Fruit fly (Drosophila melanogaster) whole organism, embryonic: ENCODE results near the gene Bcs1.

Experiments used
- Awh ChIP-seq: fragments of 200-800 bp; sonication (Bioruptor generic); IDR thresholded peaks from 2 replicates; pipeline ENCODE4, ENCODE4 v1.3.6; 2022; ENCODE audit warnings: missing biosample characterization, missing genetic modification characterization
- Bteb2 ChIP-seq: fragments of 200-800 bp; sonication (Bioruptor generic); optimal IDR thresholded peaks from 2 replicates; lab custom pipeline; 2016; ENCODE audit warnings: missing biosample characterization, missing genetic modification characterization
- CG13287 ChIP-seq: fragments of 200-800 bp; sonication (Bioruptor generic); IDR thresholded peaks from 2 replicates; pipeline ENCODE4 v1.3.6; 2022; ENCODE audit warnings: missing biosample characterization, missing genetic modification characterization; ENCODE audit not compliant: partially characterized antibody
- CG14441 ChIP-seq: fragments of 200-800 bp; sonication (Bioruptor generic); IDR thresholded peaks from 2 replicates; pipeline ENCODE4 v1.3.6; 2022; ENCODE audit warnings: missing biosample characterization, missing genetic modification characterization
- CG14667 ChIP-seq: fragments of 200-800 bp; sonication (Bioruptor generic); IDR thresholded peaks from 2 replicates; pipeline ENCODE4 v1.3.6; 2022; ENCODE audit warnings: missing biosample characterization, missing genetic modification characterization
- CG14710 ChIP-seq: fragments of 200-800 bp; sonication (Bioruptor generic); optimal IDR thresholded peaks from 3 replicates; lab custom pipeline; 2019; ENCODE audit warnings: missing biosample characterization, mild to moderate bottlenecking, missing genetic modification characterization, moderate library complexity
- CG1529 ChIP-seq: fragments of 200-800 bp; sonication (Bioruptor generic); optimal IDR thresholded peaks from 3 replicates; lab custom pipeline; 2018; ENCODE audit warnings: missing biosample characterization, missing genetic modification characterization
- CG15479 ChIP-seq: fragments of 200-800 bp; sonication (Bioruptor generic); optimal IDR thresholded peaks from 3 replicates; lab custom pipeline; 2019; ENCODE audit warnings: missing biosample characterization, mild to moderate bottlenecking, missing genetic modification characterization, moderate library complexity
- CG16863 ChIP-seq: fragments of 200-800 bp; sonication (Bioruptor generic); optimal IDR thresholded peaks from 3 replicates; lab custom pipeline; 2016; ENCODE audit warnings: missing biosample characterization, missing genetic modification characterization
- CG1792 ChIP-seq: fragments of 200-800 bp; sonication (Bioruptor generic); optimal IDR thresholded peaks from 2 replicates; lab custom pipeline; 2016; ENCODE audit warnings: missing biosample characterization, missing genetic modification characterization
- CG2202 ChIP-seq: fragments of 200-800 bp; sonication (Bioruptor generic); optimal IDR thresholded peaks from 2 replicates; lab custom pipeline; 2018; ENCODE audit warnings: missing biosample characterization, mild to moderate bottlenecking, missing genetic modification characterization
- CG43689 ChIP-seq: fragments of 200-800 bp; sonication (Bioruptor generic); IDR thresholded peaks from 2 replicates; pipeline ENCODE4 v1.3.6; 2022; ENCODE audit warnings: missing biosample characterization, missing genetic modification characterization
- CG4404 ChIP-seq: fragments of 200-800 bp; sonication (Bioruptor generic); IDR thresholded peaks from 2 replicates; pipeline ENCODE4 v1.3.6; 2022; ENCODE audit warnings: missing biosample characterization, missing genetic modification characterization
- CG4617 ChIP-seq: fragments of 200-800 bp; sonication (Bioruptor generic); optimal IDR thresholded peaks from 3 replicates; lab custom pipeline; 2016; ENCODE audit warnings: missing biosample characterization, missing genetic modification characterization, borderline replicate concordance
- CG4707 ChIP-seq: fragments of 200-800 bp; sonication (Bioruptor generic); optimal IDR thresholded peaks from 2 replicates; lab custom pipeline; 2018; ENCODE audit warnings: missing biosample characterization, mild to moderate bottlenecking, missing genetic modification characterization, moderate library complexity
- CG6813 ChIP-seq: fragments of 200-800 bp; sonication (Bioruptor generic); optimal IDR thresholded peaks from 2 replicates; lab custom pipeline; 2017; ENCODE audit warnings: missing biosample characterization, missing genetic modification characterization, mild to moderate bottlenecking, moderate library complexity, missing genetic modification reagents
- CG6854 ChIP-seq: fragments of 200-800 bp; sonication (Bioruptor generic); optimal IDR thresholded peaks from 3 replicates; lab custom pipeline; 2017; ENCODE audit warnings: missing biosample characterization, mild to moderate bottlenecking, missing genetic modification characterization
- CG7271 ChIP-seq: fragments of 200-800 bp; sonication (Bioruptor generic); optimal IDR thresholded peaks from 2 replicates; lab custom pipeline; 2018; ENCODE audit warnings: missing biosample characterization, mild to moderate bottlenecking, missing genetic modification characterization, moderate library complexity
- CG9876 ChIP-seq: fragments of 200-800 bp; sonication (Bioruptor generic); optimal IDR thresholded peaks from 2 replicates; lab custom pipeline; 2016; ENCODE audit warnings: missing biosample characterization, missing genetic modification characterization
- D ChIP-seq, 2 experiments: fragments of 200-800 bp in 1 of 2; fragments of >200 bp in 1 of 2; sonication (Bioruptor generic) in 1 of 2; optimal IDR thresholded peaks; 2 replicates in 1 of 2; 3 replicates in 1 of 2; lab custom pipeline; 2017; ENCODE audit warnings: mild to moderate bottlenecking in 1 of 2, missing biosample characterization in 1 of 2, missing genetic modification characterization in 1 of 2, missing genetic modification reagents in 1 of 2
- Dip2 ChIP-seq: fragments of 200-800 bp; sonication (Bioruptor generic); IDR thresholded peaks from 2 replicates; pipeline ENCODE4 v1.3.6; 2022; ENCODE audit warnings: missing biosample characterization, missing genetic modification characterization
- Ets97D ChIP-seq: fragments of 200-800 bp; sonication (Bioruptor generic); optimal IDR thresholded peaks from 3 replicates; lab custom pipeline; 2016; ENCODE audit warnings: missing biosample characterization, missing genetic modification characterization
- HmgZ ChIP-seq: fragments of 200-800 bp; sonication (Bioruptor generic); optimal IDR thresholded peaks from 2 replicates; lab custom pipeline; 2018; ENCODE audit warnings: missing biosample characterization, mild to moderate bottlenecking, missing genetic modification characterization
- Hr39 ChIP-seq: fragments of >200 bp; optimal IDR thresholded peaks from 2 replicates; lab custom pipeline; 2017
- Jarid2 ChIP-seq: fragments of 200-800 bp; sonication (Bioruptor generic); optimal IDR thresholded peaks from 3 replicates; lab custom pipeline; 2017; ENCODE audit warnings: mild to moderate bottlenecking, missing biosample characterization, missing genetic modification reagents, missing genetic modification characterization
- Lhr ChIP-seq: fragments of 200-800 bp; sonication (Bioruptor generic); optimal IDR thresholded peaks from 3 replicates; lab custom pipeline; 2017; ENCODE audit warnings: mild to moderate bottlenecking, missing biosample characterization, missing genetic modification reagents, missing genetic modification characterization
- Lim3 ChIP-seq: fragments of 200-800 bp; sonication (Bioruptor generic); IDR thresholded peaks from 2 replicates; pipeline ENCODE4 v1.3.6; 2022; ENCODE audit warnings: missing biosample characterization, missing genetic modification characterization
- Mad ChIP-seq: fragments of 200-800 bp; sonication (Bioruptor generic); optimal IDR thresholded peaks from 2 replicates; lab custom pipeline; 2016; ENCODE audit warnings: missing biosample characterization, missing genetic modification characterization
- Med ChIP-seq: fragments of 200-800 bp; sonication (Bioruptor generic); peaks from one replicate; lab custom pipeline; 2016; ENCODE audit warnings: missing biosample characterization, missing genetic modification characterization, mild to moderate bottlenecking, inconsistent platforms, moderate library complexity
- Nf-YC ChIP-seq: fragments of 200-800 bp; optimal IDR thresholded peaks from 3 replicates; lab custom pipeline; 2019; ENCODE audit warnings: missing biosample characterization, mild to moderate bottlenecking, missing genetic modification characterization, moderate library complexity
- Sin3A ChIP-seq: fragments of >200 bp; optimal IDR thresholded peaks from 2 replicates; lab custom pipeline; 2018
- Tbp ChIP-seq: fragments of >200 bp; optimal IDR thresholded peaks from 2 replicates; lab custom pipeline; 2018; ENCODE audit warnings: missing biosample characterization, missing genetic modification characterization
- ash1 ChIP-seq: fragments of 200-800 bp; sonication (Bioruptor generic); optimal IDR thresholded peaks from 2 replicates; lab custom pipeline; 2018; ENCODE audit warnings: missing biosample characterization, mild to moderate bottlenecking, missing genetic modification characterization
- bbx ChIP-seq: fragments of 200-800 bp; sonication (Bioruptor generic); IDR thresholded peaks from 2 replicates; pipeline ENCODE4 v1.3.6; 2022; ENCODE audit warnings: missing biosample characterization, missing genetic modification characterization; ENCODE audit not compliant: partially characterized antibody
- cato ChIP-seq: fragments of 200-800 bp; sonication (Bioruptor generic); optimal IDR thresholded peaks from 2 replicates; lab custom pipeline; 2016; ENCODE audit warnings: missing biosample characterization, missing genetic modification characterization, borderline replicate concordance
- chm ChIP-seq: fragments of 200-800 bp; sonication (Bioruptor generic); IDR thresholded peaks from 2 replicates; pipeline ENCODE4 v1.3.6; 2022; ENCODE audit warnings: missing biosample characterization, missing genetic modification characterization
- chn ChIP-seq: fragments of 200-800 bp; sonication (Bioruptor generic); optimal IDR thresholded peaks from 2 replicates; lab custom pipeline; 2016; ENCODE audit warnings: missing biosample characterization, missing genetic modification characterization
- danr ChIP-seq: fragments of 200-800 bp; sonication (Bioruptor generic); IDR thresholded peaks from 2 replicates; pipeline ENCODE4 v1.3.6; 2022; ENCODE audit warnings: missing biosample characterization, missing genetic modification characterization
- dmrt99B ChIP-seq: fragments of 200-800 bp; sonication (Bioruptor generic); optimal IDR thresholded peaks from 2 replicates; lab custom pipeline; 2018; ENCODE audit warnings: missing biosample characterization, mild to moderate bottlenecking, missing genetic modification characterization, moderate library complexity
- gsb ChIP-seq: fragments of 200-800 bp; sonication (Bioruptor generic); IDR thresholded peaks from 2 replicates; pipeline ENCODE4 v1.3.6; 2022; ENCODE audit warnings: missing biosample characterization, missing genetic modification characterization
- jing ChIP-seq: fragments of 200-800 bp; sonication (Bioruptor generic); optimal IDR thresholded peaks from 2 replicates; lab custom pipeline; 2018; ENCODE audit warnings: missing biosample characterization, mild to moderate bottlenecking, missing genetic modification characterization
- mirr ChIP-seq: fragments of 200-800 bp; sonication (Bioruptor generic); optimal IDR thresholded peaks from 3 replicates; lab custom pipeline; 2018; ENCODE audit warnings: missing biosample characterization, mild to moderate bottlenecking, missing genetic modification characterization
- nerfin-2 ChIP-seq: fragments of 200-800 bp; sonication (Bioruptor generic); IDR thresholded peaks from 2 replicates; pipeline ENCODE4 v1.3.6; 2022; ENCODE audit warnings: missing biosample characterization, missing genetic modification characterization; ENCODE audit not compliant: partially characterized antibody
- nmo ChIP-seq: fragments of 200-800 bp; sonication (Bioruptor generic); optimal IDR thresholded peaks from 2 replicates; lab custom pipeline; 2018; ENCODE audit warnings: missing biosample characterization, mild to moderate bottlenecking, missing genetic modification characterization, moderate library complexity
- pros ChIP-seq: fragments of 200-800 bp; sonication (Bioruptor generic); optimal IDR thresholded peaks from 3 replicates; lab custom pipeline; 2019; ENCODE audit warnings: missing biosample characterization, mild to moderate bottlenecking, missing genetic modification characterization, moderate library complexity
- repo ChIP-seq: fragments of 200-800 bp; sonication (Bioruptor generic); optimal IDR thresholded peaks from 2 replicates; lab custom pipeline; 2016; ENCODE audit warnings: missing biosample characterization, missing genetic modification characterization
- sna ChIP-seq: fragments of 200-800 bp; sonication (Bioruptor generic); IDR thresholded peaks from 2 replicates; pipeline ENCODE4 v1.3.6; 2022; ENCODE audit warnings: missing biosample characterization, missing genetic modification characterization; ENCODE audit not compliant: partially characterized antibody
- tll ChIP-seq, 2 experiments: fragments of 200-800 bp in 1 of 2; fragments of >200 bp in 1 of 2; sonication (Bioruptor generic) in 1 of 2; optimal IDR thresholded peaks; 2 replicates each; lab custom pipeline; 2017 to 2019; ENCODE audit warnings: missing biosample characterization in 2 of 2, missing genetic modification characterization in 2 of 2, mild to moderate bottlenecking in 1 of 2, moderate library complexity in 1 of 2
- vnd ChIP-seq: fragments of 200-800 bp; sonication (Bioruptor generic); IDR thresholded peaks from 3 replicates; pipeline ENCODE4 v1.3.6; 2022; ENCODE audit warnings: missing biosample characterization, missing genetic modification characterization; ENCODE audit not compliant: partially characterized antibody
- zen2 ChIP-seq: fragments of 200-800 bp; sonication (Bioruptor generic); IDR thresholded peaks from 3 replicates; pipeline ENCODE4 v1.3.6; 2022; ENCODE audit warnings: missing biosample characterization, missing genetic modification characterization; ENCODE audit not compliant: partially characterized antibody

The Bcs1 gene

dm6 chr2L:10200847-10201246 is 21.6 kb upstream of the Bcs1 start, which contains the start of the genes Ripalpha and RpL7 (continued):
- TF ChIP-seq Mad (GFP tag; lab: Kevin White, UChicago) (peak; percentile 99), bbx (GFP tag; lab: Robert Waterston, UW) (peak; percentile 94), CG1529 (peak; percentile 95), CG4617 (GFP tag; lab: Kevin White, UChicago) (peak; percentile 99), Dip2 (GFP tag; lab: Robert Waterston, UW) (no peak), gsb (GFP tag; lab: Robert Waterston, UW) (peak; percentile 88), Tbp (GFP tag; lab: Kevin White, UChicago) (no peak), Hr39 (lab: Kevin White, UChicago) (no peak), CG7271 (peak; percentile 98), CG1792 (GFP tag; lab: Kevin White, UChicago) (peak; percentile 97), Awh (GFP tag; lab: Robert Waterston, UW) (peak; percentile 97), CG13287 (peak; percentile 93), CG43689 (no peak; the same call in 1 of the 2 replicates), Bteb2 (GFP tag; lab: Kevin White, UChicago) (peak; percentile 97), tll (GFP tag; optimal IDR thresholded peaks at IDR 0.05; lab: Kevin White, UChicago) (peak in 1 of 2 experiments; percentile 72), pros (GFP tag; lab: Kevin White, UChicago) (peak; percentile 43), repo (GFP tag; lab: Kevin White, UChicago) (peak; percentile 94), CG15479 (GFP tag; lab: Kevin White, UChicago) (peak; percentile 95), vnd (GFP tag; lab: Robert Waterston, UW) (peak; percentile 88), CG6854 (GFP tag; lab: Kevin White, UChicago) (peak; percentile 92), CG16863 (GFP tag; lab: Kevin White, UChicago) (peak; percentile 96), cato (GFP tag; lab: Kevin White, UChicago) (peak; percentile 95), nerfin-2 (peak; percentile 79), HmgZ (tag; lab: Kevin White, UChicago) (peak; percentile 98), Med (GFP tag; lab: Kevin White, UChicago) (peak; percentile 100), Ets97D (GFP tag; lab: Kevin White, UChicago) (peak; percentile 100), nmo (peak; percentile 95), chn (GFP tag; lab: Kevin White, UChicago) (peak; percentile 97), CG14710 (tag; lab: Kevin White, UChicago) (peak; percentile 97), chm (GFP tag; lab: Robert Waterston, UW) (peak; percentile 99), zen2 (peak; percentile 71), Lim3 (no peak; the same call in 1 of the 2 replicates), Sin3A (lab: Kevin White, UChicago) (peak; percentile 69), sna (GFP tag; lab: Robert Waterston, UW) (peak; percentile 75), mirr (peak; percentile 99), D (optimal IDR thresholded peaks at IDR 0.05; lab: Kevin White, UChicago) (no peak), D (GFP tag; optimal IDR thresholded peaks at IDR 0.05; lab: Kevin White, UChicago) (peak; percentile 93), Nf-YC (tag; lab: Kevin White, UChicago) (peak; percentile 81), CG4707 (peak; percentile 94), CG6813 (GFP tag; lab: Kevin White, UChicago) (peak; percentile 99), jing (GFP tag; lab: Kevin White, UChicago) (peak; percentile 88), CG14667 (peak; percentile 88), CG9876 (GFP tag; lab: Kevin White, UChicago) (peak; percentile 99), Lhr (GFP tag; lab: Kevin White, UChicago) (peak; percentile 98), CG2202 (peak; percentile 95), ash1 (GFP tag; lab: Kevin White, UChicago) (peak; percentile 100), dmrt99B (tag; lab: Kevin White, UChicago) (peak; percentile 84), CG4404 (GFP tag; lab: Robert Waterston, UW) (peak; percentile 85), Jarid2 (peak; percentile 93), danr (GFP tag; lab: Robert Waterston, UW) (peak; percentile 81), CG14441 (GFP tag; lab: Robert Waterston, UW) (peak; percentile 93)
